Worm (Caenorhabditis elegans): ENCODE measurements around the gene C34D4.4.

- TF ChIP-seq pqm-1 (tag; optimal IDR thresholded peaks at IDR 0.05) = no peak
- no peak for TF ChIP-seq alr-1 (tag; optimal IDR thresholded peaks at IDR 0.05; ENCODE audit: borderline replicate concordance)
- no peak for TF ChIP-seq ama-1 (optimal IDR thresholded peaks at IDR 0.05)
- no peak for TF ChIP-seq skn-1 (tag; optimal IDR thresholded peaks at IDR 0.05)
These were observed 5.2 kb downstream of the C34D4.4 start, which contains the start of gene C34D4.2 for ce11 chrIV:7154356-7154755.
